Worm (Caenorhabditis elegans) whole organism, L4 larva: Measurements from ENCODE around the gene srv-12.

ENCODE experiments used
- aly-2 ChIP-seq: sonication (generic microtip); optimal IDR thresholded peaks from 2 replicates; lab custom pipeline; 2018; ENCODE audit warnings: missing biosample characterization, missing genetic modification characterization
- duxl-1 ChIP-seq: sonication (generic microtip); optimal IDR thresholded peaks from 2 replicates; lab custom pipeline; 2016; ENCODE audit warnings: mild to moderate bottlenecking, missing genetic modification characterization, moderate library complexity, missing compliant biosample characterization; ENCODE audit not compliant: poor library complexity
- lin-15B ChIP-seq: fragments of 150-350 bp; sonication (generic microtip); optimal IDR thresholded peaks from 3 replicates; lab custom pipeline; 2014; ENCODE audit warnings: missing biosample characterization, missing genetic modification characterization
- spr-3 ChIP-seq: fragments of 200-800 bp; sonication (Bioruptor generic); optimal IDR thresholded peaks from 2 replicates; lab custom pipeline; 2018; ENCODE audit warnings: mild to moderate bottlenecking, missing genetic modification characterization, missing compliant biosample characterization

DNA sequence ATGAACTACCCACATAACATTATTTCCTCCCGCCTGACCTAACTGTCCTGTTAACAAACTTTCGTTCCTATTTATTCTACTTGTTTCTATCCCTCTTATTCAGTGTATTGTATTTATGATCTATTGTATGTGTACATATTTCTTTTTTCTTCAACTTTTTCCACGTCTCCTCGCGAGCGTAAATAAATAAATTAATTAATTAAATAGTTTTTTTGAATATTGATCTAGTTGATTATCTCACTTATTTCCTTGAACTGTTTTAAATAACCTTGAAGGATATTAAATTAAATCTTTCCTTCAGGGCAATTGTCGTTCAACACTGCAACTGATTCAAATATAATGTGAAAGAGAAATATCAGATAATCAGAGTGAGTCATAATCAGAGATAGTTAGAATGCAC, 10.6 kb downstream of the srv-12 start, which contains the start of gene frk-1:
- no peak for TF ChIP-seq aly-2 (tag; lab: Kevin White, UChicago)
- no peak for TF ChIP-seq duxl-1
- no peak for TF ChIP-seq lin-15B (tag; lab: Kevin White, UChicago)
- no peak for TF ChIP-seq spr-3 (GFP tag; lab: Kevin White, UChicago)
